Fruit fly (Drosophila melanogaster): ENCODE measurements around the gene Nepl19.

Gene Nepl19

DNA sequence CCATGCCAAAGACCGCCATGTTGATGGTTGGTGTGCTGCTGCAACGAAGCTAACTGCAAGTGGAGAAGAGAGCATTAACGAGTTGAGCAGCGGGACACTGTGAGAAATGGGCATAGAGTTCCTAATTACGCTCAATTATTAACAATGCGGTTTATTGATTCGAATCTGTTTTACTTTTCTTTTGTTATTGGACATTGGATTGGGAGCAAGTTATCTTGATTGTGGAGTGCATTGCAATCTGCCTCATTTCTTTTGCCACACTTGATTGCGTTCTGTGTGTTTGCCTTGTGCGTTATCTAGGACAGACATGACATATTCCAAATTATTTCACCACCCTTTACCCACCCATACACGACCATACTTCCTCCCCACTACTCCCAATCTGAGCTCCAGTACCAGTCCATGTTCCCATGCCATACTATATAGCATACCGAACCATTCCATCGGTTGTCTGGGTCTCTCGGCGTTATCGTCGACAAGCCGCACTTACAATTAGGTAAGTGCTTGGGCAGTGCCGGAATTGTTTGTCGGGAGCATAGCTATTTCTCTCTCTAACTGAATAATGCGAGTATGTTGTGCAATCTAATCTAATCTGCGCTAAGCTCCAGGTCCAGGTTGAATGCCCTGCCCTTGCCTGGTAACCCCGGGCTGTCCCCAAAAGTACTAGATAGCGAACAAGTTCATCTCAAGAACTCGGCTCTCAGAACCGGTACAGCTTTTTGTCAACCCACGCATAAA lies 22.5 kb downstream of the Nepl19 start (continued):
- TF ChIP-seq bsh (GFP tag; optimal IDR thresholded peaks at IDR 0.05) (peak; percentile 21 to 78), CG3065 (GFP tag; optimal IDR thresholded peaks at IDR 0.05) (no peak), sisA (GFP tag; IDR thresholded peaks at IDR 0.05) (peak; percentile 49), CG6654 (GFP tag; optimal IDR thresholded peaks at IDR 0.05) (no peak), Xrp1 (GFP tag; IDR thresholded peaks at IDR 0.05) (peak; percentile 63), CG11723 (GFP tag; optimal IDR thresholded peaks at IDR 0.05) (peak; percentile 3), sens (GFP tag) (peak; percentile 89), Hr3 (GFP tag; optimal IDR thresholded peaks at IDR 0.05) (peak; percentile 26), Fer2 (tag; optimal IDR thresholded peaks at IDR 0.05) (no peak), Lhr (GFP tag; optimal IDR thresholded peaks at IDR 0.05) (no peak), CG9727 (GFP tag; optimal IDR thresholded peaks at IDR 0.05) (no peak), HLHmδ (GFP tag; optimal IDR thresholded peaks at IDR 0.05) (no peak), chn (GFP tag; optimal IDR thresholded peaks at IDR 0.05) (peak; percentile 15), CG15479 (GFP tag; optimal IDR thresholded peaks at IDR 0.05) (no peak), HLH54F (GFP tag; optimal IDR thresholded peaks at IDR 0.05) (peak; percentile 18), CrebB (tag; optimal IDR thresholded peaks at IDR 0.05) (no peak), CG1602 (GFP tag; optimal IDR thresholded peaks at IDR 0.05) (peak; percentile 4), CG6689 (GFP tag; IDR thresholded peaks at IDR 0.05) (peak; percentile 52), unpg (GFP tag; optimal IDR thresholded peaks at IDR 0.05) (peak; percentile 48), Hsf (GFP tag; optimal IDR thresholded peaks at IDR 0.05) (no peak), gsb (GFP tag; IDR thresholded peaks at IDR 0.05) (no peak), ind (GFP tag; optimal IDR thresholded peaks at IDR 0.05) (peak; percentile 41), Adf1 (GFP tag; IDR thresholded peaks at IDR 0.05) (no peak), Vsx1 (GFP tag; optimal IDR thresholded peaks at IDR 0.05) (no peak), fd102C (GFP tag; optimal IDR thresholded peaks at IDR 0.05) (no peak), dm (GFP tag; optimal IDR thresholded peaks at IDR 0.05) (no peak), CG13775 (GFP tag; optimal IDR thresholded peaks at IDR 0.05) (no peak), CG5245 (GFP tag; optimal IDR thresholded peaks at IDR 0.05) (peak; percentile 34), CG14710 (tag; optimal IDR thresholded peaks at IDR 0.05) (peak; percentile 22), CG18619 (GFP tag; optimal IDR thresholded peaks at IDR 0.05) (peak; percentile 11), CG8359 (GFP tag; optimal IDR thresholded peaks at IDR 0.05; ENCODE audit: borderline replicate concordance) (no peak), da (GFP tag; optimal IDR thresholded peaks at IDR 0.05) (no peak), lmd (GFP tag; IDR thresholded peaks at IDR 0.05) (peak; percentile 53; the same call in 1 of the 2 replicates), sug (tag; optimal IDR thresholded peaks at IDR 0.05) (no peak), ems (GFP tag; optimal IDR thresholded peaks at IDR 0.05) (peak; percentile 7), grau (tag; optimal IDR thresholded peaks at IDR 0.05) (peak; percentile 46), ERR (GFP tag; optimal IDR thresholded peaks at IDR 0.05) (no peak), CG1792 (GFP tag; optimal IDR thresholded peaks at IDR 0.05) (no peak), fu2 (GFP tag; optimal IDR thresholded peaks at IDR 0.05) (no peak), CG18262 (tag; optimal IDR thresholded peaks at IDR 0.05) (peak; percentile 52), Ptx1 (GFP tag; IDR thresholded peaks at IDR 0.05) (peak; percentile 64), CG6791 (GFP tag; IDR thresholded peaks at IDR 0.05; ENCODE audit: partially characterized antibody) (no peak), CG32767 (GFP tag; IDR thresholded peaks at IDR 0.05) (no peak), klu (GFP tag; IDR thresholded peaks at IDR 0.05) (no peak), Ravus (GFP tag; IDR thresholded peaks at IDR 0.05) (no peak), CG11560 (tag; IDR thresholded peaks at IDR 0.05) (peak; percentile 36; the same call in 1 of the 3 replicates), gce (GFP tag; IDR thresholded peaks at IDR 0.05) (no peak), CG18011 (GFP tag; optimal IDR thresholded peaks at IDR 0.05) (no peak), YL-1 (GFP tag; optimal IDR thresholded peaks at IDR 0.05) (no peak), Antp (GFP tag; optimal IDR thresholded peaks at IDR 0.05) (peak; percentile 54), btn (GFP tag; optimal IDR thresholded peaks at IDR 0.05) (no peak)

Data from whole organism, embryonic.